Worm (Caenorhabditis elegans) whole organism, L4/young adult: Measurements from ENCODE around the gene F42F12.14.

Experiments
- W03F9.2 ChIP-seq: fragments of 150-350 bp; optimal IDR thresholded peaks from 2 replicates; lab custom pipeline; 2014; ENCODE audit warnings: missing biosample characterization, missing genetic modification characterization
- dao-5 ChIP-seq: sonication (generic microtip); optimal IDR thresholded peaks from 2 replicates; lab custom pipeline; 2016; ENCODE audit warnings: missing genotype, missing genetic modification characterization, moderate library complexity, missing compliant biosample characterization

DNA sequence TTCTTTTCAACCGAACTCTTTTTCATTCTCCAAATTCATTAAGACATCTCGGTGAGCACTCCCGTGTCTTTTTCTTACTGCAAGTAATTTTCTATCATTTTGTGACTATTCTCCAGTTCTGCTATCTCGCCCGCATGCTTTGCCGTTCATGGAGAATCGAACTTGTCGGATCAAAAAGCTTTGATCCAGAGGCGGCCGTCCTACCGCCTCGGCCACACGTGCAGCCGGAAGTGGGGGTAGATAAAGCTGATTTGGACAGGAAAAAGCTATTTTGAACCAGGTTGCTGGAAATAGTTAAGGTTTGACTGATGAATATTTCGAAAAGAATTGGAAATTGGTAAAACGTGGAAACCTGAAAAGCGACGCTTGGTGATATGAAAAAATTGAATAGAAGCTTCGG is 44.2 kb upstream of the F42F12.14 start:
- no peak for TF ChIP-seq W03F9.2 (tag; lab: Kevin White, UChicago)
- no peak for TF ChIP-seq dao-5 (tag; lab: Kevin White, UChicago)
